Worm (Caenorhabditis elegans) whole organism, early embryonic: ENCODE measurements around the gene mdf-2.

Experiments used
- F13C5.2 ChIP-seq: sonication (generic microtip); optimal IDR thresholded peaks from 2 replicates; lab custom pipeline; 2017; ENCODE audit warnings: mild to moderate bottlenecking, missing genetic modification characterization, inconsistent platforms, missing compliant biosample characterization
- aly-1 ChIP-seq: sonication (generic microtip); optimal IDR thresholded peaks from 2 replicates; lab custom pipeline; 2016; ENCODE audit warnings: missing genetic modification characterization, missing compliant biosample characterization
- ama-1 ChIP-seq: fragments of 150-350 bp; optimal IDR thresholded peaks from 2 replicates; lab custom pipeline; 2014
- ets-7 ChIP-seq: sonication (generic microtip); optimal IDR thresholded peaks from 2 replicates; lab custom pipeline; 2016; ENCODE audit warnings: missing genotype, missing genetic modification characterization, missing compliant biosample characterization
- flt-1 ChIP-seq: fragments of 200-800 bp; sonication (Bioruptor generic); IDR thresholded peaks from 2 replicates; pipeline ENCODE4 v1.3.6; 2022; ENCODE audit warnings: missing genetic modification characterization, missing compliant biosample characterization
- hmg-4 ChIP-seq: fragments of 200-800 bp; sonication (Bioruptor generic); optimal IDR thresholded peaks from 2 replicates; lab custom pipeline; 2018; ENCODE audit warnings: mild to moderate bottlenecking, missing genetic modification characterization, missing compliant biosample characterization
- pes-1 ChIP-seq: fragments of 200-800 bp; sonication (Bioruptor generic); IDR thresholded peaks from 2 replicates; pipeline ENCODE4 v1.3.6; 2022; ENCODE audit warnings: missing genetic modification reagents, missing genetic modification characterization, missing compliant biosample characterization
- scrt-1 ChIP-seq: fragments of 200-800 bp; sonication (Bioruptor generic); IDR thresholded peaks from 2 replicates; pipeline ENCODE4 v1.3.6; 2022; ENCODE audit warnings: missing genetic modification characterization, missing compliant biosample characterization
- tbx-11 ChIP-seq: fragments of 200-800 bp; sonication (Bioruptor generic); IDR thresholded peaks from 2 replicates; pipeline ENCODE4 v1.3.6; 2022; ENCODE audit warnings: missing genetic modification characterization, missing compliant biosample characterization
- tra-4 ChIP-seq: sonication (generic microtip); optimal IDR thresholded peaks from 2 replicates; lab custom pipeline; 2017; ENCODE audit warnings: missing genetic modification characterization, missing compliant biosample characterization

DNA sequence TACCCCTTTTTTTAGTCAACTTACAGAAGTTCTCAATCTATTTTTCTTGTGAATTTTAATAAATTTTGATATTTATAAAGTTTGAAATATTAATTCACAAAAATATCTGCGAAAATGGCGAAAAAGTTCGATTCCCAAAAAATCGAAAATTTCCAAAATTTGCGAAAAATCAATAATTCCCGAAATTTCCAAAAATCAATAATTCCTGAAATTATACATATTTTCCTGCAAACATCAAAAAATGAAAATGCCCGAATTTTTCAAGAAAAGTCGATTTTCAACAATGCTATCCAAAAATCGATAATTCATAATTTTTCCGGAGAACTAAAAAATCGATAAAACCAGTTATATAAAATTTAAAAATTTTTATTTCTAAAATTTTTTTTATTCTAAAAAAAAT, 9.1 kb upstream of the mdf-2 start:
- TF ChIP-seq ama-1 = no peak
- TF ChIP-seq F13C5.2 (tag; lab: Kevin White, UChicago) = no peak
- TF ChIP-seq ets-7 = no peak
- no peak for TF ChIP-seq flt-1 (GFP tag; lab: Robert Waterston, UW)
- TF ChIP-seq hmg-4 = no peak
- no peak for TF ChIP-seq tra-4 (tag; lab: Kevin White, UChicago)
- no peak for TF ChIP-seq pes-1
- TF ChIP-seq tbx-11 (GFP tag; lab: Robert Waterston, UW) = no peak
- no peak for TF ChIP-seq aly-1 (tag; lab: Kevin White, UChicago)
- no peak for TF ChIP-seq scrt-1 (GFP tag; lab: Robert Waterston, UW)
